Fruit fly (Drosophila melanogaster): ENCODE data around the gene CG17177.

Gene CG17177

dm6 chr3L:14665802-14666351 is 35.6 kb downstream of the CG17177 start (continued):
- TF ChIP-seq Blimp-1 (GFP tag; optimal IDR thresholded peaks at IDR 0.05) = peak; percentile 3
- peak; percentile 62 for TF ChIP-seq Sox15 (GFP tag; optimal IDR thresholded peaks at IDR 0.05)
- TF ChIP-seq net (GFP tag; optimal IDR thresholded peaks at IDR 0.05) = peak; percentile 86
- peak; percentile 79 for TF ChIP-seq CG6792 (GFP tag; optimal IDR thresholded peaks at IDR 0.05)
- peak; percentile 90 for TF ChIP-seq eg (GFP tag; IDR thresholded peaks at IDR 0.05)
- peak; percentile 84 for TF ChIP-seq OdsH (GFP tag; optimal IDR thresholded peaks at IDR 0.05)
- peak; percentile 89 for TF ChIP-seq Hr4 (GFP tag; optimal IDR thresholded peaks at IDR 0.05)
- TF ChIP-seq Eip78C (GFP tag) = peak; percentile 97
- TF ChIP-seq CG8632 (GFP tag; optimal IDR thresholded peaks at IDR 0.05) = peak; percentile 67
- TF ChIP-seq fkh (GFP tag; optimal IDR thresholded peaks at IDR 0.05) = peak; percentile 70
- peak; percentile 89 for TF ChIP-seq pdm3 (GFP tag; optimal IDR thresholded peaks at IDR 0.05)
- peak; percentile 93 for TF ChIP-seq CG3919 (GFP tag; optimal IDR thresholded peaks at IDR 0.05)
- TF ChIP-seq salr (GFP tag; optimal IDR thresholded peaks at IDR 0.05) = peak; percentile 84 to 85
- TF ChIP-seq fd85E (GFP tag; optimal IDR thresholded peaks at IDR 0.05) = peak; percentile 38
- TF ChIP-seq CG8319 (GFP tag; optimal IDR thresholded peaks at IDR 0.05) = peak; percentile 24
- TF ChIP-seq Hr38 (GFP tag; optimal IDR thresholded peaks at IDR 0.05) = no peak
- peak; percentile 92 for TF ChIP-seq CG6163 (GFP tag; IDR thresholded peaks at IDR 0.05)
- TF ChIP-seq CG32006 (GFP tag; optimal IDR thresholded peaks at IDR 0.05) = peak; percentile 88
- TF ChIP-seq CG10631 (GFP tag; optimal IDR thresholded peaks at IDR 0.05) = peak; percentile 89

- TF ChIP-seq fkh (GFP tag; optimal IDR thresholded peaks at IDR 0.05) (no peak), Eip78C (GFP tag) (peak; percentile 13)
These were observed 37.1 kb downstream of the CG17177 start for dm6 chr3L:14664390-14664789.

- TF ChIP-seq svp (GFP tag) (no peak), CG6854 (GFP tag; optimal IDR thresholded peaks at IDR 0.05) (no peak), fd85E (GFP tag; optimal IDR thresholded peaks at IDR 0.05) (no peak), ss (GFP tag; optimal IDR thresholded peaks at IDR 0.05) (no peak)
These were observed 37.7 kb downstream of the CG17177 start for dm6 chr3L:14663750-14664149.

dm6 chr3L:14661567-14662258 is 39.8 kb downstream of the CG17177 start:
- TF ChIP-seq CG34406 (GFP tag; optimal IDR thresholded peaks at IDR 0.05) (peak; percentile 13), lz (GFP tag; optimal IDR thresholded peaks at IDR 0.05) (peak; percentile 50), Eip78C (GFP tag) (peak; percentile 73), Hr39 (GFP tag; optimal IDR thresholded peaks at IDR 0.05) (peak; percentile 36), Sox15 (GFP tag; optimal IDR thresholded peaks at IDR 0.05) (no peak), CG32006 (GFP tag; optimal IDR thresholded peaks at IDR 0.05) (peak; percentile 26), CG8119 (GFP tag; IDR thresholded peaks at IDR 0.05) (no peak), fkh (GFP tag; optimal IDR thresholded peaks at IDR 0.05) (no peak), CG6276 (GFP tag; optimal IDR thresholded peaks at IDR 0.05) (no peak), ss (GFP tag; optimal IDR thresholded peaks at IDR 0.05) (peak in 1 of 2 experiments; percentile 17), CG3919 (GFP tag; optimal IDR thresholded peaks at IDR 0.05) (peak; percentile 37), svp (GFP tag) (peak; percentile 65), dac (GFP tag; optimal IDR thresholded peaks at IDR 0.05) (no peak), cyc (GFP tag; optimal IDR thresholded peaks at IDR 0.05) (peak; percentile 3), spab (GFP tag; optimal IDR thresholded peaks at IDR 0.05) (peak; percentile 20), Lpt (GFP tag; optimal IDR thresholded peaks at IDR 0.05) (no peak), pdm3 (GFP tag; optimal IDR thresholded peaks at IDR 0.05) (peak; percentile 33), Eip75B (GFP tag; optimal IDR thresholded peaks at IDR 0.05) (peak; percentile 29), Sox14 (GFP tag; optimal IDR thresholded peaks at IDR 0.05) (peak; percentile 26), CG1621 (tag; optimal IDR thresholded peaks at IDR 0.05) (no peak), CG15336 (GFP tag; IDR thresholded peaks at IDR 0.05) (0 out of 2 replicates have a peak, but pooled peaks have one; percentile 25), Sox102F (GFP tag; optimal IDR thresholded peaks at IDR 0.05) (peak; percentile 47), Smox (GFP tag; optimal IDR thresholded peaks at IDR 0.05) (peak; percentile 33), OdsH (GFP tag; optimal IDR thresholded peaks at IDR 0.05) (peak; percentile 45), esn (GFP tag; optimal IDR thresholded peaks at IDR 0.05) (peak; percentile 63), CG11902 (GFP tag; optimal IDR thresholded peaks at IDR 0.05) (no peak), Ets96B (tag; optimal IDR thresholded peaks at IDR 0.05) (no peak), Met (GFP tag; optimal IDR thresholded peaks at IDR 0.05) (peak; percentile 48), CG31627 (GFP tag; optimal IDR thresholded peaks at IDR 0.05) (peak; percentile 21), Hr38 (GFP tag; optimal IDR thresholded peaks at IDR 0.05) (no peak), fd85E (GFP tag; optimal IDR thresholded peaks at IDR 0.05) (no peak), CG9139 (GFP tag; optimal IDR thresholded peaks at IDR 0.05) (no peak), Eip93F (GFP tag; optimal IDR thresholded peaks at IDR 0.05) (no peak)
